Worm (Caenorhabditis elegans) whole organism, young adult: ENCODE results near the gene Y52E8A.6.

Experiments used
- F49E8.2 ChIP-seq: sonication (generic microtip); optimal IDR thresholded peaks from 3 replicates; lab custom pipeline; 2017; ENCODE audit warnings: missing genetic modification characterization, mild to moderate bottlenecking, missing compliant biosample characterization, antibody characterized with exemption, moderate library complexity; ENCODE audit not compliant: insufficient read depth
- dpff-1 ChIP-seq: sonication (generic microtip); optimal IDR thresholded peaks from 2 replicates; lab custom pipeline; 2017; ENCODE audit warnings: mild to moderate bottlenecking, missing genetic modification characterization, missing compliant biosample characterization
- nfya-1 ChIP-seq: sonication (generic microtip); optimal IDR thresholded peaks from 2 replicates; lab custom pipeline; 2017; ENCODE audit warnings: antibody characterized with exemption, missing compliant biosample characterization, missing genetic modification characterization, borderline replicate concordance; ENCODE audit not compliant: insufficient read depth
- snpc-4 ChIP-seq, 5 experiments: fragments of 150-350 bp in 1 of 5; sonication (generic microtip) in 4 of 5; optimal IDR thresholded peaks; 2 replicates each; lab custom pipeline; 2014 to 2018; ENCODE audit warnings: missing genetic modification characterization in 5 of 5, missing biosample characterization in 3 of 5, antibody characterized with exemption in 2 of 5, mild to moderate bottlenecking in 2 of 5, missing compliant biosample characterization in 2 of 5, missing genotype in 2 of 5, moderate library complexity in 2 of 5, missing genetic modification reagents in 1 of 5
- ztf-26 ChIP-seq: sonication (generic microtip); optimal IDR thresholded peaks from 2 replicates; lab custom pipeline; 2017; ENCODE audit warnings: missing genetic modification characterization, missing compliant biosample characterization
- ztf-3 ChIP-seq: fragments of 200-800 bp; sonication (Bioruptor generic); optimal IDR thresholded peaks from 2 replicates; lab custom pipeline; 2018; ENCODE audit warnings: mild to moderate bottlenecking, missing genetic modification characterization, missing compliant biosample characterization

ce11 chrII:4286921-4287320, 32.8 kb downstream of the Y52E8A.6 start:
- no peak for TF ChIP-seq ztf-26 (tag; lab: Kevin White, UChicago)
- TF ChIP-seq dpff-1 (tag; lab: Kevin White, UChicago), result no peak
- TF ChIP-seq nfya-1 (tag; lab: Kevin White, UChicago), result no peak
- TF ChIP-seq ztf-3, result no peak
- TF ChIP-seq snpc-4 (GFP tag; optimal IDR thresholded peaks at IDR 0.05; lab: Kevin White, UChicago), result no peak
- TF ChIP-seq snpc-4 (tag; optimal IDR thresholded peaks at IDR 0.05; lab: Kevin White, UChicago), result no peak
- no peak for TF ChIP-seq F49E8.2 (tag; lab: Kevin White, UChicago)
